Fruit fly (Drosophila melanogaster) whole organism, pupa: ENCODE results near the gene GlnRS.

Experiments
- CG10348 ChIP-seq: fragments of 200-800 bp; sonication (Bioruptor generic); IDR thresholded peaks from 2 replicates; pipeline ENCODE4 v1.3.6; 2022; ENCODE audit warnings: missing biosample characterization, missing genetic modification characterization
- CG13204 ChIP-seq: fragments of 200-800 bp; sonication (Bioruptor generic); optimal IDR thresholded peaks from 2 replicates; lab custom pipeline; 2018; ENCODE audit warnings: missing biosample characterization, mild to moderate bottlenecking, missing genetic modification characterization, moderate library complexity
- CG14655 ChIP-seq: fragments of 200-800 bp; sonication (Bioruptor generic); optimal IDR thresholded peaks from 3 replicates; lab custom pipeline; 2017; ENCODE audit warnings: mild to moderate bottlenecking, missing biosample characterization, missing genetic modification reagents, missing genetic modification characterization
- CG17806 ChIP-seq: fragments of 200-800 bp; sonication (Bioruptor generic); optimal IDR thresholded peaks from 2 replicates; lab custom pipeline; 2018; ENCODE audit warnings: missing biosample characterization, mild to moderate bottlenecking, missing genetic modification characterization, moderate library complexity
- CG32121 ChIP-seq: fragments of 200-800 bp; sonication (Bioruptor generic); IDR thresholded peaks from 2 replicates; pipeline ENCODE4 v1.3.6; 2022; ENCODE audit warnings: missing biosample characterization, missing genetic modification characterization
- CG8159 ChIP-seq: fragments of 200-800 bp; sonication (Bioruptor generic); optimal IDR thresholded peaks from 3 replicates; lab custom pipeline; 2018; ENCODE audit warnings: missing biosample characterization, mild to moderate bottlenecking, missing genetic modification characterization, moderate library complexity
- CG9948 ChIP-seq: fragments of 200-800 bp; sonication (Bioruptor generic); optimal IDR thresholded peaks from 2 replicates; lab custom pipeline; 2018; ENCODE audit warnings: missing biosample characterization, mild to moderate bottlenecking, missing genetic modification characterization, moderate library complexity
- EcR ChIP-seq: fragments of 200-800 bp; sonication (Bioruptor generic); optimal IDR thresholded peaks from 3 replicates; lab custom pipeline; 2019; ENCODE audit warnings: missing biosample characterization, missing genetic modification characterization, mild to moderate bottlenecking, moderate library complexity, missing genetic modification reagents
- Ets98B ChIP-seq: fragments of 200-800 bp; sonication (Bioruptor generic); IDR thresholded peaks from 2 replicates; pipeline ENCODE4 v1.3.6; 2022; ENCODE audit warnings: missing biosample characterization, missing genetic modification characterization
- Pif1A ChIP-seq: fragments of 200-800 bp; sonication (Bioruptor generic); optimal IDR thresholded peaks from 3 replicates; lab custom pipeline; 2016; ENCODE audit warnings: missing biosample characterization, missing genetic modification characterization
- Pif1B ChIP-seq: fragments of 200-800 bp; sonication (Bioruptor generic); optimal IDR thresholded peaks from 3 replicates; lab custom pipeline; 2016; ENCODE audit warnings: missing biosample characterization, missing genetic modification characterization
- Snoo ChIP-seq: fragments of 200-800 bp; sonication (Bioruptor generic); optimal IDR thresholded peaks from 3 replicates; lab custom pipeline; 2017; ENCODE audit warnings: missing biosample characterization, mild to moderate bottlenecking, missing genetic modification characterization, inconsistent platforms
- fd96Ca ChIP-seq: fragments of 200-800 bp; sonication (Bioruptor generic); IDR thresholded peaks from 3 replicates; pipeline ENCODE4 v1.3.6; 2022; ENCODE audit warnings: missing biosample characterization, missing genetic modification characterization

DNA sequence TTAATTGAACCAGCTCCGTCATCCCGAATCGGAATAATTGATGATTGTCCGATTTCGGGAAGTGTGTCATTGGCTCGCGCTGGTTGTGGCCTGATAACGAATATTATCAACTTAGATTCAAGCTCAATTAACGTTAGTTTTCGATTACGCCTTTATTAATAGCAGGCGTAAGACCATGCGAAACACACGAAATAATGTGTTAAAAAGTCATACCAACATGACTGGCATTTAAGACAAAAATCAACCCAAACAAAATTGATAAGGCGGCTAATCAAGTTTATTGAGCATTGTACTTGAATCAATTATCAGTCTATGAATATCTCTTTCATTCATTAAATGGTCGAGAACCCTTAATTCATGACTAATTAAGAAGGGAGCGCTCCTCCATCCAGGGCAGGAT lies 43.7 kb upstream of the GlnRS start:
- TF ChIP-seq Snoo (no peak), Pif1A (GFP tag; lab: Kevin White, UChicago) (no peak), CG13204 (GFP tag; lab: Kevin White, UChicago) (no peak), CG17806 (tag; lab: Kevin White, UChicago) (no peak), CG14655 (GFP tag; lab: Kevin White, UChicago) (no peak), Ets98B (GFP tag; lab: Robert Waterston, UW) (no peak), EcR (GFP tag; lab: Kevin White, UChicago) (no peak), Pif1B (GFP tag; lab: Kevin White, UChicago) (no peak), CG32121 (GFP tag; lab: Robert Waterston, UW) (no peak), fd96Ca (GFP tag; lab: Robert Waterston, UW) (no peak), CG9948 (tag; lab: Kevin White, UChicago) (no peak), CG10348 (GFP tag; lab: Robert Waterston, UW) (no peak), CG8159 (tag; lab: Kevin White, UChicago) (no peak)
